3 worm cellular contexts compared by ENCODE assay signal in the genomic region with DNA sequence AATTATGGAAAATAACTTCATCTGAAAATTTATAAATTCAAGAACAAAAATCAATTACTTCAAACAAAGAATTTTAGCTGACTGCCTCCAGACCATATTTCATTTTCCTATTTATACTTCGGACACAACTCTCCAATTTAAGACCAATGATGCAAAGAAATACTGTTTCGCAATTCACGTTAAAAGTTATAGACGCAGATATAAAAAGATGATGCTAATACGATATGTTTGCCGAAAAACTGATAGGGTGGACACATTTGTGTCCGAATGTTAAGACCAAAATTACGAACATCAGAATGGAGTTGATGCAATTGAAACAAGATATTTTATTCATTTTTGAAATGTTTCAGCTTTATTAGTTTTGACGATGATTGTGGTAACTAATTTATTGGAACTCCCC.
TF ChIP-seq lines count a peak whose summit lies in the region.

A gene (minus strand): TSS at position 28 of the 400 bp plus-strand sequence.

TF ChIP-seq in whole organism, L2 larva, 48 proteins besides CTCF, POLR2A, EP300 and RAD21 (continued from another document):
- TF ChIP-seq nhr-237 (tag; optimal IDR thresholded peaks at IDR 0.05; lab: Kevin White, UChicago) = no peak
- no peak for TF ChIP-seq peb-1 (tag; optimal IDR thresholded peaks at IDR 0.05; lab: Kevin White, UChicago)
- peak; percentile 74 for TF ChIP-seq fos-1 (tag; optimal IDR thresholded peaks at IDR 0.05; lab: Kevin White, UChicago)
- no peak for TF ChIP-seq ztf-1 (GFP tag; conservative IDR thresholded peaks at IDR 0.05; lab: Robert Waterston, UW)
- TF ChIP-seq ceh-16 (tag; optimal IDR thresholded peaks at IDR 0.05; lab: Kevin White, UChicago) = no peak
- no peak for TF ChIP-seq mdl-1 (tag; optimal IDR thresholded peaks at IDR 0.05; lab: Kevin White, UChicago)
- TF ChIP-seq lin-11 (tag; optimal IDR thresholded peaks at IDR 0.05; lab: Kevin White, UChicago) = no peak
- no peak for TF ChIP-seq ama-1 (optimal IDR thresholded peaks at IDR 0.05; lab: Kevin White, UChicago)
- no peak for TF ChIP-seq lsy-2 (tag; optimal IDR thresholded peaks at IDR 0.05; lab: Kevin White, UChicago)
- no peak for TF ChIP-seq unc-62 (GFP tag; optimal IDR thresholded peaks at IDR 0.05; lab: Kevin White, UChicago)
- no peak for TF ChIP-seq lin-39 (tag; optimal IDR thresholded peaks at IDR 0.05; lab: Kevin White, UChicago)
- TF ChIP-seq sem-4 (tag; optimal IDR thresholded peaks at IDR 0.05; lab: Kevin White, UChicago) = no peak
- TF ChIP-seq nhr-21 (tag; optimal IDR thresholded peaks at IDR 0.05; lab: Kevin White, UChicago) = no peak

TF ChIP-seq in whole organism, L3 larva, 47 proteins besides CTCF, POLR2A, EP300 and RAD21 (continued from another document):
- TF ChIP-seq mdl-1 (tag; optimal IDR thresholded peaks at IDR 0.05; lab: Kevin White, UChicago) (no peak), lin-39 (tag; optimal IDR thresholded peaks at IDR 0.05; lab: Kevin White, UChicago) (no peak), nhr-67 (tag; optimal IDR thresholded peaks at IDR 0.05; lab: Kevin White, UChicago) (no peak), elt-2 (tag; optimal IDR thresholded peaks at IDR 0.05; lab: Kevin White, UChicago) (peak; percentile 61), ceh-28 (tag; optimal IDR thresholded peaks at IDR 0.05; lab: Kevin White, UChicago) (no peak), pqm-1 (tag; optimal IDR thresholded peaks at IDR 0.05; lab: Kevin White, UChicago) (peak; percentile 67), nhr-12 (tag; optimal IDR thresholded peaks at IDR 0.05; lab: Kevin White, UChicago) (no peak), tbx-2 (tag; optimal IDR thresholded peaks at IDR 0.05; lab: Kevin White, UChicago) (no peak), nfya-1 (tag; optimal IDR thresholded peaks at IDR 0.05; lab: Kevin White, UChicago; ENCODE audit: insufficient read depth) (no peak), ceh-16 (tag; optimal IDR thresholded peaks at IDR 0.05; lab: Kevin White, UChicago) (no peak)
TF ChIP-seq in whole organism, L3 larva: peak in this region for 3.

TF ChIP-seq in whole organism, L4 larva, 104 proteins besides CTCF, POLR2A, EP300 and RAD21 (continued from another document):
- TF ChIP-seq Y48G9A.11 (GFP tag; IDR thresholded peaks at IDR 0.05; lab: Robert Waterston, UW) (no peak), nhr-6 (tag; optimal IDR thresholded peaks at IDR 0.05; lab: Kevin White, UChicago) (no peak), madf-9 (GFP tag; conservative IDR thresholded peaks at IDR 0.05; lab: Robert Waterston, UW) (no peak), ceh-44 (GFP tag; IDR thresholded peaks at IDR 0.05; lab: Robert Waterston, UW) (no peak), spr-1 (tag; optimal IDR thresholded peaks at IDR 0.05; lab: Kevin White, UChicago) (no peak), dmd-8 (GFP tag; IDR thresholded peaks at IDR 0.05; lab: Robert Waterston, UW) (no peak), nhr-42 (GFP tag; IDR thresholded peaks at IDR 0.05; lab: Robert Waterston, UW) (no peak), dmd-6 (GFP tag; IDR thresholded peaks at IDR 0.05; lab: Robert Waterston, UW) (peak; percentile 66; the same call in 1 of the 2 replicates), unc-130 (GFP tag; optimal IDR thresholded peaks at IDR 0.05; lab: Kevin White, UChicago) (no peak), ama-1 (optimal IDR thresholded peaks at IDR 0.05; lab: Kevin White, UChicago) (no peak), lsy-2 (tag; optimal IDR thresholded peaks at IDR 0.05; lab: Kevin White, UChicago) (peak in 1 of 2 experiments; percentile 10), mxl-2 (GFP tag; conservative IDR thresholded peaks at IDR 0.05; lab: Robert Waterston, UW) (no peak), lin-1 (GFP tag; IDR thresholded peaks at IDR 0.05; lab: Robert Waterston, UW) (no peak), lin-13 (GFP tag; optimal IDR thresholded peaks at IDR 0.05; lab: Kevin White, UChicago) (no peak), vab-7 (GFP tag; IDR thresholded peaks at IDR 0.05; lab: Robert Waterston, UW) (no peak), zfp-3 (GFP tag; conservative IDR thresholded peaks at IDR 0.05; lab: Robert Waterston, UW) (no peak), Y105C5A.15 (GFP tag; IDR thresholded peaks at IDR 0.05; lab: Robert Waterston, UW) (no peak), mxl-3 (GFP tag; optimal IDR thresholded peaks at IDR 0.05; lab: Kevin White, UChicago) (no peak), zip-11 (GFP tag; IDR thresholded peaks at IDR 0.05; lab: Robert Waterston, UW) (no peak), egl-27 (tag; optimal IDR thresholded peaks at IDR 0.05; lab: Kevin White, UChicago) (no peak), nhr-28 (tag; optimal IDR thresholded peaks at IDR 0.05; lab: Kevin White, UChicago) (peak; percentile 76), spr-3 (GFP tag; optimal IDR thresholded peaks at IDR 0.05; lab: Kevin White, UChicago) (no peak)
